Fruit fly (Drosophila melanogaster) whole organism, prepupa: ENCODE measurements around the gene IA-2.

Experiments
- Blimp-1 ChIP-seq: fragments of 200-800 bp; sonication (Bioruptor generic); optimal IDR thresholded peaks from 3 replicates; lab custom pipeline; 2017; ENCODE audit warnings: missing biosample characterization, missing genetic modification characterization, mild to moderate bottlenecking, moderate library complexity, missing genetic modification reagents
- CG10631 ChIP-seq: fragments of 200-800 bp; sonication (Bioruptor generic); optimal IDR thresholded peaks from 2 replicates; lab custom pipeline; 2016; ENCODE audit warnings: missing biosample characterization, missing genetic modification characterization
- CG11294 ChIP-seq: fragments of 200-800 bp; sonication (Bioruptor generic); IDR thresholded peaks from 2 replicates; pipeline ENCODE4 v1.3.6; 2022; ENCODE audit warnings: missing biosample characterization, missing genetic modification characterization
- CG11762 ChIP-seq: fragments of 200-800 bp; sonication (Bioruptor generic); optimal IDR thresholded peaks from 3 replicates; lab custom pipeline; 2016; ENCODE audit warnings: missing biosample characterization, missing genetic modification characterization; ENCODE audit not compliant: insufficient read depth
- CG16779 ChIP-seq: fragments of 200-800 bp; sonication (Bioruptor generic); optimal IDR thresholded peaks from 3 replicates; lab custom pipeline; 2017; ENCODE audit warnings: missing biosample characterization, mild to moderate bottlenecking, missing genetic modification characterization
- CG32006 ChIP-seq: fragments of 200-800 bp; sonication (Bioruptor generic); optimal IDR thresholded peaks from 3 replicates; lab custom pipeline; 2017; ENCODE audit warnings: missing biosample characterization, mild to moderate bottlenecking, missing genetic modification characterization
- CG34406 ChIP-seq: fragments of 200-800 bp; sonication (Bioruptor generic); optimal IDR thresholded peaks from 3 replicates; lab custom pipeline; 2016; ENCODE audit warnings: missing biosample characterization, missing genetic modification characterization
- CG3919 ChIP-seq: fragments of 200-800 bp; sonication (Bioruptor generic); optimal IDR thresholded peaks from 3 replicates; lab custom pipeline; 2016; ENCODE audit warnings: missing biosample characterization, missing genetic modification characterization
- CG6163 ChIP-seq: fragments of 200-800 bp; sonication (Bioruptor generic); IDR thresholded peaks from 3 replicates; pipeline ENCODE4 v1.3.6; 2022; ENCODE audit warnings: missing biosample characterization, missing genetic modification characterization
- CG6792 ChIP-seq: fragments of 200-800 bp; sonication (Bioruptor generic); optimal IDR thresholded peaks from 3 replicates; lab custom pipeline; 2016; ENCODE audit warnings: missing biosample characterization, missing genetic modification characterization
- CG8119 ChIP-seq: fragments of 200-800 bp; sonication (Bioruptor generic); IDR thresholded peaks from 3 replicates; pipeline ENCODE4 v1.3.6; 2022; ENCODE audit warnings: missing biosample characterization, missing genetic modification characterization
- CG8319 ChIP-seq: fragments of 200-800 bp; sonication (Bioruptor generic); optimal IDR thresholded peaks from 3 replicates; lab custom pipeline; 2016; ENCODE audit warnings: missing biosample characterization, missing genetic modification characterization
- Eip75B ChIP-seq: fragments of 200-800 bp; sonication (Bioruptor generic); optimal IDR thresholded peaks from 3 replicates; lab custom pipeline; 2016; ENCODE audit warnings: missing biosample characterization, missing genetic modification characterization
- Eip93F ChIP-seq: fragments of 200-800 bp; sonication (Bioruptor generic); optimal IDR thresholded peaks from 2 replicates; lab custom pipeline; 2016; ENCODE audit warnings: missing biosample characterization, mild to moderate bottlenecking, missing genetic modification characterization
- Ets21C ChIP-seq: fragments of 200-800 bp; sonication (Bioruptor generic); optimal IDR thresholded peaks from 3 replicates; lab custom pipeline; 2016; ENCODE audit warnings: missing biosample characterization, missing genetic modification characterization
- Met ChIP-seq: fragments of 200-800 bp; sonication (Bioruptor generic); optimal IDR thresholded peaks from 3 replicates; lab custom pipeline; 2016; ENCODE audit warnings: missing biosample characterization, missing genetic modification characterization
- OdsH ChIP-seq: fragments of 200-800 bp; sonication (Bioruptor generic); optimal IDR thresholded peaks from 3 replicates; lab custom pipeline; 2016; ENCODE audit warnings: missing biosample characterization, missing genetic modification characterization
- Smox ChIP-seq: fragments of 200-800 bp; sonication (Bioruptor generic); optimal IDR thresholded peaks from 3 replicates; lab custom pipeline; 2016; ENCODE audit warnings: missing biosample characterization, missing genetic modification characterization
- achi ChIP-seq: fragments of 200-800 bp; sonication (Bioruptor generic); optimal IDR thresholded peaks from 3 replicates; lab custom pipeline; 2016; ENCODE audit warnings: missing biosample characterization, missing genetic modification characterization
- acj6 ChIP-seq: fragments of 200-800 bp; sonication (Bioruptor generic); optimal IDR thresholded peaks from 3 replicates; lab custom pipeline; 2016; ENCODE audit warnings: missing biosample characterization, missing genetic modification characterization
- cyc ChIP-seq: fragments of 200-800 bp; sonication (Bioruptor generic); optimal IDR thresholded peaks from 3 replicates; lab custom pipeline; 2016; ENCODE audit warnings: missing biosample characterization, missing genetic modification characterization
- dsx ChIP-seq: fragments of 200-800 bp; optimal IDR thresholded peaks from 3 replicates; lab custom pipeline; 2019; ENCODE audit warnings: missing biosample characterization, mild to moderate bottlenecking, missing genetic modification characterization, moderate library complexity; ENCODE audit not compliant: poor library complexity, severe bottlenecking
- eg ChIP-seq: fragments of 200-800 bp; sonication (Bioruptor generic); IDR thresholded peaks from 3 replicates; pipeline ENCODE4 v1.3.6; 2022; ENCODE audit warnings: missing biosample characterization, missing genetic modification characterization
- esn ChIP-seq: fragments of 200-800 bp; sonication (Bioruptor generic); optimal IDR thresholded peaks from 2 replicates; lab custom pipeline; 2016; ENCODE audit warnings: missing biosample characterization, mild to moderate bottlenecking, missing genetic modification characterization, moderate library complexity
- lz ChIP-seq: fragments of 200-800 bp; sonication (Bioruptor generic); optimal IDR thresholded peaks from 3 replicates; lab custom pipeline; 2016; ENCODE audit warnings: missing biosample characterization, missing genetic modification characterization
- ss ChIP-seq, 2 experiments: fragments of 200-800 bp; sonication (Bioruptor generic); optimal IDR thresholded peaks; 2 replicates in 1 of 2; 3 replicates in 1 of 2; lab custom pipeline; 2017 to 2018; ENCODE audit warnings: mild to moderate bottlenecking in 2 of 2, missing biosample characterization in 2 of 2, missing genetic modification characterization in 2 of 2, moderate library complexity in 1 of 2
- svp ChIP-seq: fragments of 200-800 bp; sonication (Bioruptor generic); peaks from one replicate; lab custom pipeline; 2016; ENCODE audit warnings: missing biosample characterization, missing genetic modification characterization
- topi ChIP-seq: fragments of 200-800 bp; sonication (Bioruptor generic); optimal IDR thresholded peaks from 3 replicates; lab custom pipeline; 2016; ENCODE audit warnings: missing biosample characterization, missing genetic modification characterization
- vri ChIP-seq: fragments of 200-800 bp; sonication (Bioruptor generic); optimal IDR thresholded peaks from 3 replicates; lab custom pipeline; 2016; ENCODE audit warnings: missing biosample characterization, mild to moderate bottlenecking, missing genetic modification characterization

Gene IA-2

DNA sequence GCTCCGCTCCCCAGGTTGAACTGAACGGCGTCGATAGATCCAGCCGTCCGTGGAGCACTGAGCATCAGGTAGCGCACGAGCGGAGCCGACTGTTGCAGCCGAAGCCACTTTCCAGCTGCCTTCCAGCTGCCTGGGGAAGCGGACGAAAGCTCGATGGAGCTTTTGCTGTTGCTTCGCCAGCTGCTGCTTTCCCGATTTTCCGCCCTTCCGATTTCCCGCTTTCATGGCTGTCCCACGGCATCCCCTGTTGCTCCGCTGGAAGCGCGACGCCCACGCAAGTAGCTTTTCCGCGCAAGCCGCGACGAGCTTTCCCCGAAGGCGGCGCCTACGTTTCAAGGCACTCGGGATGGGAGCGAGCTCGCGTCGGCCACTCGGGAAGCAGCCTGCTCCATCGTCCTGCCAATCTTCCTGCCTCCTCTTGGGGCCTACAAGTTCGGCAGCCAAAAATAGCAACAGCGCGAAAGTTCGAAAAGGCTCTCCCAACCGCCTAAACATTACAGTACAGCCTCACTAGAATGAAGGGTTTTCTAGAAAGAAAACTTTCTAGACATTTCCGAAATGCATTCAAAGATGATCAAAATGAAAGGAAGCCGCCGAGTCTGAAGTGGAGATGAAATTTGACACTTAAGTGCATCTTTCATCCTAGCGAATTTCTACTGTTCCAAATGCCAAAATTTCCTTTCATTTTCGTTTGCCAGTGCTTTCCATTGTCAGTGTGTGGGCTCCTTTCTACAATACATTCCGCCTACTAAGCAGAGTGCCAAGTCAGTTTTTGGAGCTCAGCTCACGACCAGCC lies 4.5 kb downstream of the IA-2 start:
- TF ChIP-seq eg (GFP tag; lab: Robert Waterston, UW) (peak; percentile 49; the same call in 1 of the 3 replicates), CG34406 (GFP tag; lab: Kevin White, UChicago) (no peak), CG32006 (GFP tag; lab: Kevin White, UChicago) (peak; percentile 17), OdsH (peak; percentile 3), svp (GFP tag; lab: Kevin White, UChicago) (peak; percentile 25), ss (GFP tag; optimal IDR thresholded peaks at IDR 0.05; lab: Kevin White, UChicago) (no peak), Smox (GFP tag; lab: Kevin White, UChicago) (no peak)

DNA sequence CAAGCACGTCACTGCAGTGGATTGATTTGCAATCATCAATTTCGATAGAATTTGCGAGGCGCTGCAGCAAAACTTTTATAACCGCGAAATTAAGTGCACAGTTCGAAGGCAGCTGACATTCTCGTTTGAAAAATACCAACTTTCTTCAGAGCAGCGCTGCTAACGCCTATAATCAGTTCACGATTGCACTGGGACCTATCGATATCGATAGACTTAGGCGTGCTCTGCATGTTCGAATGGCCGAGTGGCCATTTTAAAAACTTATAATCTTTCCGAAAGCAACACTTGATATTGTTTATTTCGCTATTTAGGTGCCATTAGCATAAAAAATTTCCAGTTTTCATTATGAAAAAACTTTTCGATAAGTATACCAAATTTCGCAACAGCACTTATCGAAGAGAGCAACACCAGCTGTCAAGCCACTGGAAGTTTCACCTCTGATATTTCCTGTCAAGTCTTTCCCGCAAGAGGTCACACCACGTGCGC lies 11.0 kb downstream of the IA-2 start, which contains the start of gene gNacalpha:
Gene gNacalpha, plus strand, starts transcription at position 436 of the 486 bp plus-strand sequence.
- TF ChIP-seq Met = no peak
- no peak for TF ChIP-seq CG32006 (GFP tag; lab: Kevin White, UChicago)
- TF ChIP-seq Ets21C (GFP tag; lab: Kevin White, UChicago) = no peak
- no peak for TF ChIP-seq dsx (GFP tag; lab: Kevin White, UChicago)
- TF ChIP-seq ss (GFP tag; optimal IDR thresholded peaks at IDR 0.05; lab: Kevin White, UChicago) = no peak
- no peak for TF ChIP-seq lz (GFP tag; lab: Kevin White, UChicago)

DNA sequence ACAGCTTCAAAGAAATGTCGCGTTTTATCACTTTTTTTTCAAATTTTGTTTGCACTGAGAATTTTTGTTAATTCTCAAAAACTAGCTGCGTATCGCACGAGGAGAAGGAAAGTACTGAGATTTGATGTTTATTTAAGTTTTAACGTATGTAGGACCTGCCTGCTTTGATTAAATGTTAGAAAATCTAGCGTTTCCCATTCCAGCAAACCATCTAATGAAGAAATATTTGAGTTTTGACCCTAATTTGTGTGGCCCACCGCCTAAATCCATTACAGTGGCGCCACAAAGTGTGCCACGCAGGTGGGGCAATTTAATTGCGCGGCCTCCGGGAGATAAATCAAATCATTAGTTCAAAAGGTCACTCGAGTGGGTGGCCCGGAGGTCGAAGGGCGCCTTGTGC lies 21.1 kb downstream of the IA-2 start, which contains the start of gene CG4375:
Gene CG4375, minus strand, starts transcription at position 101 of the 400 bp plus-strand sequence.
- TF ChIP-seq CG10631 (GFP tag; lab: Kevin White, UChicago) = no peak
- TF ChIP-seq CG6163 = no peak
- no peak for TF ChIP-seq CG8119 (GFP tag; lab: Robert Waterston, UW)
- TF ChIP-seq achi (GFP tag; lab: Kevin White, UChicago) = no peak
- no peak for TF ChIP-seq esn (GFP tag; lab: Kevin White, UChicago)
- no peak for TF ChIP-seq cyc (GFP tag; lab: Kevin White, UChicago)
- TF ChIP-seq CG32006 (GFP tag; lab: Kevin White, UChicago) = no peak
- TF ChIP-seq topi = no peak

DNA sequence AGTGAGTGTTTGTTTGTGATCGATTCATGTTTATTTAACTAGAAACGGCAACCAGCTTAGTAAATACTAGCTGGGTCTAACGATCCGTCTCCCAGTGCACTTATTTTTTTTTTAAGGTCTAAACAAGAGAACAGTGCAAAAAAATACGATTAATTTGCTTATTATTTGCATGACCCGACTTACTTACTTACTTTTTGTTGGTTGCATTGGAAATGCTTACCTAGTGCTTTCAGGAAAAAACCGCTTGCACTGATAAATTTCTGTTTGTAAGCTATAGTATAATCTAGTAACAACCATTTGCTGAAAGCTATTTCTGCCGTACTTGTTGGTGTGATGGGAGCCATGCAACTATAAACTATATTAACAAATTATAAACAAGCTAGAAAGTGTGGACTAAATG lies 38.9 kb downstream of the IA-2 start:
- no peak for TF ChIP-seq CG3919 (GFP tag; lab: Kevin White, UChicago)
- no peak for TF ChIP-seq lz (GFP tag; lab: Kevin White, UChicago)
- no peak for TF ChIP-seq vri (GFP tag; lab: Kevin White, UChicago)
- TF ChIP-seq CG6163 = no peak
- TF ChIP-seq CG11762 (GFP tag; lab: Kevin White, UChicago) = no peak
- TF ChIP-seq CG8319 (GFP tag; lab: Kevin White, UChicago) = no peak
- TF ChIP-seq CG6792 (GFP tag; lab: Kevin White, UChicago) = no peak
- no peak for TF ChIP-seq Eip93F
- TF ChIP-seq CG10631 (GFP tag; lab: Kevin White, UChicago) = no peak
- TF ChIP-seq eg (GFP tag; lab: Robert Waterston, UW) = no peak
- no peak for TF ChIP-seq acj6
- TF ChIP-seq CG16779 (tag; lab: Kevin White, UChicago) = no peak
- TF ChIP-seq Eip75B = no peak
- TF ChIP-seq CG11294 = no peak
- TF ChIP-seq, all 60 proteins: peak for 0

DNA sequence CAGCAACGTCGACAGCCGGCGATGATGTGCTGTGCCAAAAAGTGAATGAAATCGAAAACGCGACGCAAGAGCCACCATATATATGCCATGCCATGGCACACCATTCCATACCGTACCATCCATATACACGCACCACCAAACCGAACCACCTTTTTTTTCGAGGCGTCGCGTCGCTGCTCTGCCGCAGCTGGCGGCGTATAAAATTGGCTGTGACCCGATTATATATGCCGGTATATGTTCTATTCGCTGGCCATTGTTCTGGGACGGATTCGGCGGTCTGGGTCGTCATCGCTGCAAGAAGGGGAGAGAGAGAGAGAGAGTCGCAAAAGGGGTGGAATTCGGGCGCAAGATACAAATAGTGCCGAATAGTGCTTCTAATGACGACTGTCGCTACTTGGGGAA lies 40.0 kb downstream of the IA-2 start:
- no peak for TF ChIP-seq svp (GFP tag; lab: Kevin White, UChicago)
- TF ChIP-seq eg (GFP tag; lab: Robert Waterston, UW) = no peak
- TF ChIP-seq Eip75B = no peak
- peak; percentile 91 for TF ChIP-seq Blimp-1 (GFP tag; lab: Kevin White, UChicago)
- peak in 1 of 2 experiments; percentile 43 for TF ChIP-seq ss (GFP tag; optimal IDR thresholded peaks at IDR 0.05; lab: Kevin White, UChicago)
- TF ChIP-seq CG6163 = 0 out of 3 replicates have a peak, but pooled peaks have one; percentile 23
- TF ChIP-seq Ets21C (GFP tag; lab: Kevin White, UChicago) = no peak
